Worm (Caenorhabditis elegans) whole organism, L4/young adult: ENCODE data around the gene fbxa-192.

Experiments
- W03F9.2 ChIP-seq: fragments of 150-350 bp; optimal IDR thresholded peaks from 2 replicates; lab custom pipeline; 2014; ENCODE audit warnings: missing biosample characterization, missing genetic modification characterization
- dao-5 ChIP-seq: sonication (generic microtip); optimal IDR thresholded peaks from 2 replicates; lab custom pipeline; 2016; ENCODE audit warnings: missing genotype, missing genetic modification characterization, moderate library complexity, missing compliant biosample characterization
- him-1 ChIP-seq: sonication (generic microtip); optimal IDR thresholded peaks from 2 replicates; lab custom pipeline; 2016; ENCODE audit warnings: missing genotype, missing genetic modification reagents, missing genetic modification characterization, missing compliant biosample characterization

fbxa-192 gene

DNA sequence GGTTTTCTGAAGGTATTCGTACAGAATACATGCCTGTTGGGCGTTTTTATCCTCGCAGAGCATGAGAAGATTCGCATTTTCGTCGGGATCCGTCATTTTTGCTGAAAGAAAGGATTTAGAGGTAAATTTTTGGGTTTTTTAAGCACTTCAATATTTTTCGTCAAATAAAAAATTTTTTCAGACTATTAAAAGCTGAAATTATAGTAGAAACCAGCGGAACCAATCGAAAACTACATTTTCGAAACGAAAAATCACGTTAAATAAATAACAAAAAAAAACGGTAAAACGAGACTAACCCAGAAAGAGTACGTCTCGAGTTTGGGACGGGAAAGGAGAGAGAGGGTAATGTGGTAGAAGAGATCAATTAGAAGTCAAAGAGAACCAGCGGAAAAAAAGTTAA, at the start of gene fbxa-192:
TSS of gene fbxa-192 (minus strand) at position 101 of the 400 bp plus-strand sequence.
- TF ChIP-seq W03F9.2 (no peak), him-1 (tag; lab: Kevin White, UChicago) (no peak)

DNA sequence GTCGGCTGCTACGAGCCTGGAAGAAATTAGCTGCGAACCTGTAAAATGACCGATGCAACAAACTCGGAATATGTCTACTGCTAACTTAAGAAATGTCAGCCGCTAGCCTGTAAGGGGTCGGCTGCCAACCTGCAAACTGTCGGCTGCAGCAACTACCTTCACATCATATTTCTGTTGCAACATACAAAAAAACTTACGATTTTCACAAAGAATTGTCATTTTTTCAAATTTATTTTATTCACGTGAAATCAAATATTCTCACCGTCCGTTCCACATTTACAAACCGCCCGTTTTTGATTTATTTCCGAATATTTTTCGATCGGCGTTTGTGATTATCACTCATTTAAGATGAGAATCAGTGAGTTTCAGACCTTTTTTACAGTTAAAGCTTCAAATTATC, 49.3 kb upstream of the fbxa-192 start, which contains the start of gene Y26G10.6:
TSS of gene Y26G10.6 (plus strand) at position 301 of the 400 bp plus-strand sequence.
- TF ChIP-seq W03F9.2 (no peak), him-1 (tag; lab: Kevin White, UChicago) (no peak), dao-5 (tag; lab: Kevin White, UChicago) (no peak)

DNA sequence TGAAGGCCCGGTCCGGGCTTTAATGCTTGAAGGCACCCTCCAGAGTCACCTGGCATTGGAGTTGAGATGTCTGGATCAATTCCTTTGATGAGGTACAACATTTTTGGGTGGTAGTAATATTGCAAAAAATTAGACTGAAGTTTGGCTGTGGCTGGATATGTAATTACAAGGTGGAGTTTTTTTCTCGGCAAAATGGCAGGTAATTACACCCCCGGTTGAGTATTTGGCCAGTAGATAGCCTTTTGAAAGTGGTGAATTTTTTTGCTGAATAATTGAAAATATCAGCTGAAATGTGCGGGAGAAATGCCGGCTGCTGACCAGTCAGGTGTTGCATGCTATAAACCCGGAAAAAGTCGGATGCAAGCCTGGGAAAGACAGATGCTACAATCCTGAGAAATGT, 48.8 kb upstream of the fbxa-192 start, which contains the start of gene Y26G10.4:
TSS of gene Y26G10.4 (minus strand) at position 101 of the 400 bp plus-strand sequence.
- TF ChIP-seq dao-5 (tag; lab: Kevin White, UChicago) (no peak), W03F9.2 (no peak), him-1 (tag; lab: Kevin White, UChicago) (no peak)

DNA sequence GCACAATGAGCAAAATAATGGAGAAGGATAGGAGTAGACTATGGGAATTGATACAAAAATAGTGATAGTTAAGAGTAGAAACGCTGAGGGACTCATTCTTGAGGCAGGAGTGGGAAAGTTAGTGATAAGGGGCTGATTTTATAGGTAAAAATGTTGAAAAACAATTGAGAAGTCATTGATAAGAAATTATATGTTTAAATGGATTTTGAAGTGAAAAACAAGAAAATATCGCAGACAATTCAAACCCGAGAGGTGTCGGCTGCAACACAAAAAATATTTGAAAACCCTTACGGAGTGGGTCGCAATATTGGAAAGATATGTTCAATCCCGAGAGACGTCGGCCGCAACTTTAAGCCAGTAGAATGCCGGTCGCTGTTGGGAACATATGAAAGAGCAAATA, 46.4 kb upstream of the fbxa-192 start, which contains the start of gene spp-29:
TSS of gene spp-29 (minus strand) at position 101 of the 400 bp plus-strand sequence.
- TF ChIP-seq dao-5 (tag; lab: Kevin White, UChicago) (no peak), W03F9.2 (no peak), him-1 (tag; lab: Kevin White, UChicago) (no peak)

DNA sequence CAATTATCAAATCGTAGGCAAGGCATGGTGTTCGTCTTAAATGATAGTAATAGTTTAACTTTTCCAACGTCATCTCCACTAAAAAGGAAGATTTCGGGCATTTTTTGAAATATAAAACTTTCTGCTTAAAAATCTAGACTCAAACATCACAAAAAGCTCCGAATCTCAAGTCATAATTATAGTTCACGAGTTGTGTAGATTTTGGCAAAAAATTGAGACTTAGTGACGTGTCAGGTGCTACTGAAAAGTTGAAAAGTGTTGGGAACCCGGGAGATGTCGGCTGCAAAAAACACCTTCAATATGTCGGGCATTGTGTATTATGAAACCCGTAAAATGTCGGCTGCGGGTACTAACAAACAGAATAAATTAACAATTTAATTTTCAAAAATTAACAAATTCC, 45.5 kb upstream of the fbxa-192 start, which contains the start of gene Y26G10.1:
TSS of gene Y26G10.1 (minus strand) at position 101 of the 400 bp plus-strand sequence.
- TF ChIP-seq dao-5 (tag; lab: Kevin White, UChicago): no peak

DNA sequence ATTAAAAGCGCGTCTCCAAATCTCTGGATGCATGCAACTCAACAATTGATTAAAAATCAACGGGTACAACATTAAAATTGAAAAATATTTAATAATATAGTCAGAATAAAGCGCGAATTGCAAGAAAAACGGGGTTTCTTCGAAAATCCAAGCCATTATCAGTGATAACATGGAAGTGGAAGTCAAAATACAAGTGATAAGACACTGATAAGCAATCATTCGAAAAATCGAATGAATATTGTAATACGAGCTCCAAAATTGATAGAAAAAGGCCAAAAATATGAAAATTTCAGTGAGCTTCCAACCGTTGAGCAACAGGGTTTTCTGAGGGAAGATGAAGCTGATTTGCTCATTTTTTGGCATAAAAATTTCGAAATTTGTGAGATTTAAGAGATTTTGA, 43.9 kb upstream of the fbxa-192 start:
- no peak for TF ChIP-seq dao-5 (tag; lab: Kevin White, UChicago)

DNA sequence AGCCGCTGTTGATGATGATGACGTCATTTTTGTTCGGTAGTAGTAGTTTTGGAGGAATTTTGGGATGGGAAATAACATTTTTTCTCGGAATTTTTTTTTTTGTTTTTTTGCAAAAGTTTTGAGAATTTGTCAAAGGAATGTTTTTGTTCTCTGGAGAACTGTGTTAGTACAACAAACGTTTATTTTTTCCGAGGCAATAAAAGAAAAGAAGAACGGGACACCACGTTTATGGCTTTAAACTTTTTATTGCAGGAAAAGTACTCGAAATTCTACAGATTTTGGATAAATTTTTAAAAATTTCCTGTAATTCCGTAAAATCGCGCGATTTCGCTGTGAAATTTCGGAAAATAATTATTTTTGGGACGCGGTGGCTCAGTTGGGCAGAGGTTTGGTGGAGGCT, 40.6 kb upstream of the fbxa-192 start, which contains the start of gene F59A1.13:
TSS of gene F59A1.13 (minus strand) at position 101 of the 400 bp plus-strand sequence.
- TF ChIP-seq dao-5 (tag; lab: Kevin White, UChicago): no peak
- no peak for TF ChIP-seq W03F9.2
- TF ChIP-seq him-1 (tag; lab: Kevin White, UChicago): no peak

DNA sequence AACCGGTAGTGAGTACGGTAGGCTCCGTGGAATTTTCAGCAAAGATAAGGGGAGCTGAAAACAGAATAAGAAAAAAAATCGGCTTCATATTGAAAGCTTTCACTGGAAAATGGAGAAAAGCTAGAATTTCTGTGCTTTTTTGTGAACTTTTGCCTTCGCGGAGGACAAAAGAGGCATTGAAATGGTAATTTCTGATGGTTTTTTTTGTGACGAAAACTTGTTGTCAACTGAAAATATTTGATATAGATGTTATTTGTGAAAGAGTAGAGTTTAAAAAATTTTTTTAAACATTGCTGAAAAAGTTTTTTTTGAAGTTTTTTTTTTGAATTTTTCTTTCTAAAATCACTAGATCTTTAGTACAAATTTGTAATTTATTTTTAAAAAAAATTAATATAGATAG, 36.5 kb upstream of the fbxa-192 start, which contains the start of gene F59A1.18:
TSS of gene F59A1.18 (minus strand) at position 101 of the 400 bp plus-strand sequence.
- TF ChIP-seq W03F9.2 (no peak), him-1 (tag; lab: Kevin White, UChicago) (no peak), dao-5 (tag; lab: Kevin White, UChicago) (no peak)

DNA sequence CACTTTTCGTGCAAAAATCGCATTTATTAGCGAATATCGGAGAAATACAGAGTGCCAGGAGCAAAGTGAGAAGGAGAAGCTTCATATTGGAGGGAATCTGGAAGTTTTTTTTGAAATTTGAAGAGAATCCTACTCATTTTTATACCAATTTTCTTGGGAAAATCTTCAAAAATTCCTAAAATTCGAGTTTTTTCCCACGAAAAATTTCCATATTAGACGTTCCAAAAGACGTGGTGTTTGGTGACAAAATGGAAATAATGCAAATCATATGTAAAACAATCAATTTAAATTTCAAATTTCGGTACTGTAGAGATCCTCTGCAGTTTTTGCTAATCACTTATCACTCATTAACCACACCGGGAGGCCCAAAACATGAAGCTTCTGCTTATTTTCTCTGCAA, 34.5 kb upstream of the fbxa-192 start, which contains the start of the genes F59A1.16 and F59A1.6:
TSS of gene F59A1.16 (minus strand) at position 101 of the 400 bp plus-strand sequence.
TSS of gene F59A1.6 (plus strand) at position 285 of the 400 bp plus-strand sequence.
- TF ChIP-seq him-1 (tag; lab: Kevin White, UChicago) (no peak), dao-5 (tag; lab: Kevin White, UChicago) (no peak), W03F9.2 (no peak)

DNA sequence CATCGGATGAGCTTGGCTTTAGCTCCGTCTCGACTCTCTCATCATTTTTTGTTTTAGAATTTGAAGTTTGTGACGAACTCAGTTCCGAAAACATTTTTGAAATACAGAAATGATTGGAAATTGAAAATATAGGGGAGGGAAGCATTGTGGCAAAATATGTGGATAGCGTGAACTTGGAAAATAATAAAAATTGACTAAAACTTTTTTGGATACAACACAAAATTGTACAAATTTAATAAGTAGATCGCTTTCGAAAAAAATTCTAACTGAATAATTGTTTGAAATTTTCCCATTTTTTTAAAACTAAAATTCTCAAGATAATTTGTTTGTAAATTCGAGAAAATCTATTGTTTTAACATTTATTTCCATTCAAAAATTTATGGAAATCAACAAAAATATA, 33.4 kb upstream of the fbxa-192 start, which contains the start of gene F59A1.15:
TSS of gene F59A1.15 (minus strand) at position 101 of the 400 bp plus-strand sequence.
- TF ChIP-seq W03F9.2: no peak
- no peak for TF ChIP-seq him-1 (tag; lab: Kevin White, UChicago)
- TF ChIP-seq dao-5 (tag; lab: Kevin White, UChicago): no peak

DNA sequence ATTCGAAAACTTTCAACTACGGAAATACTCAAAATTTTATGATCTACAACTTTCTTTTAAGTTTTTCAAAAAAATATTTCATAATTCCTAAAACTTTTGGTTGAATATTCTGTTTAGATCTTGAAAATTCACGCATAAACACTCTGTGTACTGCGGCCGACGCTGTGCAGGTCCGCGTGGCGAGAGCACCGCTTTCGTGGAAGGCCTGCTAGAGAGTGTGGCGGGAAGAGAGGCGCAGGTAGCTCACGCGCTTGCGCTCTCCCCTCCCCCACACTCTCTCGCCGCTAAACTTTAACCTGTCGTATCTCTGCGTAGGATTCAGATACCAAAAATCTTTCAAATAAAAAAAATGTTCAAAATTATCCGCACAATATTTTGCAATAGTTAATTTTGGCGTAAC, 33.0 kb upstream of the fbxa-192 start:
- TF ChIP-seq dao-5 (tag; lab: Kevin White, UChicago) (no peak), him-1 (tag; lab: Kevin White, UChicago) (no peak), W03F9.2 (no peak)

DNA sequence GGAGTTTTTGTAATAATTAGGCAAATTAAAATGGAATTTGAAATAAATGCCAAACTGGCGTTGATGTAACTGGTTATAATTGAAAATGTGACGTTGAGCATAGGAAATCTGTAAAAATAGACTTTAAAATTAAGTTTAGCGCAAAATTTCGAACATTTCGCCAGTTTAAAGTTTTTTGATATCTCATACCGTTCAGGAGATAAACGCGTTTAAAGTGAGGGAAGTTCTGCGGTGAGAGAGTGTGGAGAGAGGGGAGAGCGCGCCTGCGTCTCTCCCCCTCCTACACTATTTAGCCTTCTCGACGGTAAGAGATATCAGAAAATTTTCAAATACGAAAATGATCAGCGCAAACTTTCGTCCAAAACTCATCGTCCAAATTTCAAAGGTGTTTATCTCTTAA, 26.2 kb upstream of the fbxa-192 start, which contains the start of gene str-92:
TSS of gene str-92 (minus strand) at position 101 of the 400 bp plus-strand sequence.
- no peak for TF ChIP-seq him-1 (tag; lab: Kevin White, UChicago)
- TF ChIP-seq W03F9.2: no peak
- no peak for TF ChIP-seq dao-5 (tag; lab: Kevin White, UChicago)

DNA sequence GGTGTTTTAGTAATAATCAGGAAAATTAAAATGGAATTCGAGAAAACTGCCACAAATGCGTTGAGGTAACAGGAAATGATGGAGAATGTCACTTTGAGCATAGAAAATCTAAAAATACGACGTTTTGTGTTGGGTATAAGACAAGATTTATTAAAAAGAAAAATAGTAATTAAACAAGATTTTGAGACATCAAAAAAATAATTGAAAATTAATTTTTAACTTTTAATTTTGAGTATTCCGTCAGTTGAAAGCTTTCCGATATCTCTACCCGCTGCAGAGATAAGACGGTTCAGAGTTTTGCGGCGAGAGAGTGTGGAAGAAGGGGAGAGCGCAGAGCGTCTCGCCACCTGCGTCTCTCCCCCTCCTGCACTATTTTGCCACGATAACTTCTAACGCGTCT, 23.0 kb upstream of the fbxa-192 start, which contains the start of gene str-93:
TSS of gene str-93 (minus strand) at position 101 of the 400 bp plus-strand sequence.
- TF ChIP-seq dao-5 (tag; lab: Kevin White, UChicago): no peak
- TF ChIP-seq W03F9.2: no peak
- no peak for TF ChIP-seq him-1 (tag; lab: Kevin White, UChicago)

DNA sequence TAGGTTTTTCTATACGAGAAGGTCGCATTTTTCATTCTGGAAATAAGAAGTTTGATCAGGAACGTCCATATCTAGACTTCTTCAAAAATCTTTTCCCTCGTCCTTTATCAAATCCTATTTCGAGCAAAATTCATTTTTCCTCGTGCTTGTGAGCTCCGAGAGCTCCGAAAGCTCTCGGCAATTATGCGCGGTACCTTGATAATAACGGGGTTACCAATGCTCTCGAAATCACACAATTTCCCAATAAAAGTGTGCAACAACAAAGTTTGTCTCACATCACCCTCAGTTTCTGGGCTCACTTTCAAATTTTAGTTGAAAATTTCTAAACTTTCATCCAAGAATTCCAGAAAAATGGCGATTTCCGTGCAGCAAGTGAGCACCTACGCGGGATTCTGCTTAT, 18.2 kb upstream of the fbxa-192 start, which contains the start of gene str-89:
TSS of gene str-89 (plus strand) at position 301 of the 400 bp plus-strand sequence.
- TF ChIP-seq W03F9.2 (no peak), dao-5 (tag; lab: Kevin White, UChicago) (no peak), him-1 (tag; lab: Kevin White, UChicago) (no peak)

DNA sequence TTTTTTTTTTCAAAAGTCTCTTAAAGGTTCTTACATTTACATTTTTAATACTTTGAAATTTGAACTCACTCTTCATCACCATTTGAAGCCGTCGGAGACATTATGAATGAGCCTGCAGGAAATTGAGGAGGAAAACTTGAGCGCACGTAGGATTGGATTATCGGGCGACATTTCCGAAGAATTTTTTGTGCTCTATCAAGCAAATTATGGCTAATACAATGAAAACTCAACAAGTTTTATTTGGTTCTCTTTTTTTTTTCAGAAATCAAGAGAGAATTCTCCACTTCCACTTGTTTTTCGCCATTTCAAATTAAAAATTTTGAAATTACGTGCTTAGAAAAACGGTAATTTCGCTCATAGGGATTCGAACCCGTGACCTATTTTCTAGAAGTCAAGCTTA, 17.3 kb upstream of the fbxa-192 start, which contains the start of gene F59A1.12:
TSS of gene F59A1.12 (minus strand) at position 101 of the 400 bp plus-strand sequence.
- TF ChIP-seq dao-5 (tag; lab: Kevin White, UChicago): no peak
- TF ChIP-seq him-1 (tag; lab: Kevin White, UChicago): no peak
- TF ChIP-seq W03F9.2: no peak
